Worm (Caenorhabditis elegans) whole organism, L2 larva: ENCODE results near the gene T24A6.16.

Experiments
- F13H6.1 ChIP-seq: sonication (generic microtip); optimal IDR thresholded peaks from 2 replicates; lab custom pipeline; 2016; ENCODE audit warnings: missing genetic modification characterization, missing compliant biosample characterization
- R02D3.7 ChIP-seq: fragments of 150-350 bp; optimal IDR thresholded peaks from 2 replicates; lab custom pipeline; 2014; ENCODE audit warnings: missing biosample characterization, missing genetic modification characterization
- alr-1 ChIP-seq: fragments of 150-350 bp; optimal IDR thresholded peaks from 2 replicates; lab custom pipeline; 2014; ENCODE audit warnings: missing biosample characterization, missing genetic modification characterization
- ama-1 ChIP-seq: fragments of 150-350 bp; optimal IDR thresholded peaks from 2 replicates; lab custom pipeline; 2018; ENCODE audit warnings: inconsistent platforms
- blmp-1 ChIP-seq: sonication (generic microtip); optimal IDR thresholded peaks from 2 replicates; lab custom pipeline; 2017; ENCODE audit warnings: missing genetic modification characterization, mild to moderate bottlenecking, missing compliant biosample characterization, antibody characterized with exemption, moderate library complexity; ENCODE audit not compliant: insufficient read depth
- crh-2 ChIP-seq: sonication (generic microtip); optimal IDR thresholded peaks from 2 replicates; lab custom pipeline; 2017; ENCODE audit warnings: missing biosample characterization, missing genetic modification characterization
- lin-13 ChIP-seq: fragments of 150-350 bp; optimal IDR thresholded peaks from 2 replicates; lab custom pipeline; 2014; ENCODE audit warnings: missing biosample characterization, missing genetic modification reagents, missing genetic modification characterization
- mbf-1 ChIP-seq: sonication (generic microtip); optimal IDR thresholded peaks from 2 replicates; lab custom pipeline; 2017; ENCODE audit warnings: missing biosample characterization, missing genetic modification characterization
- unc-55 ChIP-seq: fragments of 150-350 bp; sonication (generic microtip); optimal IDR thresholded peaks from 3 replicates; lab custom pipeline; 2014; ENCODE audit warnings: missing biosample characterization, missing genetic modification reagents, missing genetic modification characterization
- unc-62 ChIP-seq: fragments of 150-350 bp; optimal IDR thresholded peaks from 2 replicates; lab custom pipeline; 2014; ENCODE audit warnings: missing biosample characterization, missing genetic modification reagents, missing genetic modification characterization
- ztf-11 ChIP-seq: sonication (generic microtip); optimal IDR thresholded peaks from 2 replicates; lab custom pipeline; 2017; ENCODE audit warnings: missing biosample characterization, missing genetic modification characterization

DNA sequence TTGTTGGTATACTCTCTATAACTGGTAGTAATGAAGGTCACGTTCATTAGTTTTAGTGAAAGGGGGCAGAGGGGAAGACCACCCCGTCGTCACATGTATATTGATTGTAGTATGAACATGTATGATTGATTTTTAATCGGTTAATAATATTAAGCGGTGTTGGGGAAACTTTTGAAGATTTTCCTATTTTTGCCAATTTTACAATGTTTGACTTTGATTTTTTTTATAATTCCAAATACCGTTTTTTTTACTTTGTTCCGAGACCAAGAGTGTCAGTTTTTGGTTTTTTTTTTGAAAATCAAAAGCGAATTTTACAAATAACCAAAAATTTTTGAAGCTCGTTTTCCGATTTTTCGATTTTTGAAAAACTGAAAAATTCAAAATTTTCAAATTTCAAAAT lies 27.5 kb downstream of the T24A6.16 start, which contains the start of gene nhr-221:
- TF ChIP-seq crh-2: no peak
- TF ChIP-seq blmp-1 (tag; lab: Kevin White, UChicago): no peak
- TF ChIP-seq ama-1: no peak
- no peak for TF ChIP-seq unc-62 (GFP tag; lab: Kevin White, UChicago)
- TF ChIP-seq alr-1 (tag; lab: Kevin White, UChicago): no peak
- TF ChIP-seq R02D3.7 (tag; lab: Kevin White, UChicago): no peak
- TF ChIP-seq F13H6.1 (tag; lab: Kevin White, UChicago): no peak
- TF ChIP-seq unc-55 (GFP tag; lab: Kevin White, UChicago): no peak
- no peak for TF ChIP-seq ztf-11 (tag; lab: Kevin White, UChicago)
- no peak for TF ChIP-seq mbf-1 (tag; lab: Kevin White, UChicago)
- TF ChIP-seq lin-13: no peak
